Fruit fly (Drosophila melanogaster): Measurements from ENCODE around the gene pzg.

The pzg gene

dm6 chr3L:21279876-21280566, 5.9 kb upstream of the pzg start, which contains the start of gene AcCoAS (continued):
- no peak for TF ChIP-seq CG4617 (GFP tag; optimal IDR thresholded peaks at IDR 0.05; ENCODE audit: borderline replicate concordance)
- no peak for TF ChIP-seq CG14667 (GFP tag; IDR thresholded peaks at IDR 0.05)
- TF ChIP-seq CG11085 (GFP tag; IDR thresholded peaks at IDR 0.05): 0 out of 2 replicates have a peak, but pooled peaks have one; percentile 7
- TF ChIP-seq nmo (GFP tag; optimal IDR thresholded peaks at IDR 0.05): no peak
- TF ChIP-seq CG9437 (GFP tag; optimal IDR thresholded peaks at IDR 0.05): no peak
- TF ChIP-seq CG13775 (GFP tag; optimal IDR thresholded peaks at IDR 0.05): no peak
- peak; percentile 1 for TF ChIP-seq ind (GFP tag; optimal IDR thresholded peaks at IDR 0.05)
- TF ChIP-seq CG13123 (GFP tag; optimal IDR thresholded peaks at IDR 0.05): no peak
- no peak for TF ChIP-seq Dip2 (GFP tag; IDR thresholded peaks at IDR 0.05)
- no peak for TF ChIP-seq D19B (GFP tag; optimal IDR thresholded peaks at IDR 0.05)
- no peak for TF ChIP-seq so (GFP tag; IDR thresholded peaks at IDR 0.05)
- TF ChIP-seq HLH3B (GFP tag; IDR thresholded peaks at IDR 0.05): no peak; the same call in 1 of the 2 replicates
- peak; percentile 46 for TF ChIP-seq kay (GFP tag; optimal IDR thresholded peaks at IDR 0.05)
- TF ChIP-seq CG11560 (tag; IDR thresholded peaks at IDR 0.05): no peak
- TF ChIP-seq sim (GFP tag; IDR thresholded peaks at IDR 0.05): no peak
- peak; percentile 3 for TF ChIP-seq CG11504 (tag; optimal IDR thresholded peaks at IDR 0.05)
- no peak for TF ChIP-seq CG17802 (tag; optimal IDR thresholded peaks at IDR 0.05)
- no peak for TF ChIP-seq CG1832 (GFP tag; optimal IDR thresholded peaks at IDR 0.05)
- TF ChIP-seq CG10209 (GFP tag; optimal IDR thresholded peaks at IDR 0.05): peak; percentile 7
- no peak for TF ChIP-seq p53 (GFP tag; optimal IDR thresholded peaks at IDR 0.05)
- TF ChIP-seq CG2199 (GFP tag; IDR thresholded peaks at IDR 0.05): no peak
- TF ChIP-seq Hmr (GFP tag; optimal IDR thresholded peaks at IDR 0.05): peak; percentile 32
- TF ChIP-seq Asciz (GFP tag; optimal IDR thresholded peaks at IDR 0.05): no peak
- TF ChIP-seq Fer3 (tag; optimal IDR thresholded peaks at IDR 0.05): peak; percentile 14
- TF ChIP-seq CG1792 (GFP tag; optimal IDR thresholded peaks at IDR 0.05): no peak
- peak; percentile 30 for TF ChIP-seq CG18011 (GFP tag; optimal IDR thresholded peaks at IDR 0.05)
- no peak for TF ChIP-seq CG4730 (GFP tag; IDR thresholded peaks at IDR 0.05)
- TF ChIP-seq Sox102F (GFP tag; optimal IDR thresholded peaks at IDR 0.05): no peak
- TF ChIP-seq Oaz (GFP tag; IDR thresholded peaks at IDR 0.05): no peak
- TF ChIP-seq wdn (GFP tag; IDR thresholded peaks at IDR 0.05): no peak
- TF ChIP-seq CG11695 (GFP tag; IDR thresholded peaks at IDR 0.05): 0 out of 3 replicates have a peak, but pooled peaks have one; percentile 29
- TF ChIP-seq gsb-n (tag; optimal IDR thresholded peaks at IDR 0.05): no peak
- TF ChIP-seq CG16813 (GFP tag; IDR thresholded peaks at IDR 0.05; ENCODE audit: partially characterized antibody): no peak
- TF ChIP-seq bowl (GFP tag; IDR thresholded peaks at IDR 0.05): no peak
- no peak for TF ChIP-seq CG3726 (GFP tag; IDR thresholded peaks at IDR 0.05)
- TF ChIP-seq CG8359 (GFP tag; optimal IDR thresholded peaks at IDR 0.05; ENCODE audit: borderline replicate concordance): no peak
- TF ChIP-seq Trl (optimal IDR thresholded peaks at IDR 0.05): peak in 1 of 2 experiments; percentile 61
- TF ChIP-seq Trl (GFP tag; optimal IDR thresholded peaks at IDR 0.05): peak; percentile 8
- TF ChIP-seq CG15479 (GFP tag; optimal IDR thresholded peaks at IDR 0.05): no peak
- no peak for TF ChIP-seq D (optimal IDR thresholded peaks at IDR 0.05)
- TF ChIP-seq D (GFP tag; optimal IDR thresholded peaks at IDR 0.05): no peak
- TF ChIP-seq HHEX (GFP tag; optimal IDR thresholded peaks at IDR 0.05): no peak
- peak; percentile 85 for TF ChIP-seq CG3163 (GFP tag; optimal IDR thresholded peaks at IDR 0.05)
- TF ChIP-seq bcd (GFP tag; optimal IDR thresholded peaks at IDR 0.05): peak; percentile 13
- TF ChIP-seq CG4328 (GFP tag; optimal IDR thresholded peaks at IDR 0.05): no peak
- TF ChIP-seq Rfx (GFP tag; IDR thresholded peaks at IDR 0.05): peak; percentile 76
- TF ChIP-seq Dfd (GFP tag; optimal IDR thresholded peaks at IDR 0.05): no peak
- peak; percentile 52 for TF ChIP-seq Meics (GFP tag; optimal IDR thresholded peaks at IDR 0.05)
- TF ChIP-seq pita (GFP tag; optimal IDR thresholded peaks at IDR 0.05): no peak
- TF ChIP-seq grau (tag; optimal IDR thresholded peaks at IDR 0.05): peak; percentile 44
- TF ChIP-seq CG17385 (GFP tag; optimal IDR thresholded peaks at IDR 0.05): peak; percentile 29

Measured in whole organism, embryonic.